Fruit fly (Drosophila melanogaster) whole organism, embryonic: ENCODE measurements around the gene Fas2.
A peak's percentile ranks its signal among the peaks of the same experiment; 100 is the strongest.

ENCODE experiments used
- Antp ChIP-seq: fragments of 200-800 bp; sonication (Bioruptor generic); optimal IDR thresholded peaks from 3 replicates; lab custom pipeline; 2016; ENCODE audit warnings: missing biosample characterization, missing genetic modification characterization
- BEAF-32 ChIP-seq: fragments of 200-800 bp; sonication (Bioruptor generic); optimal IDR thresholded peaks from 3 replicates; lab custom pipeline; 2017; ENCODE audit warnings: missing biosample characterization, missing genetic modification characterization, mild to moderate bottlenecking, moderate library complexity, missing genetic modification reagents
- CG10209 ChIP-seq: fragments of 200-800 bp; sonication (Bioruptor generic); optimal IDR thresholded peaks from 3 replicates; lab custom pipeline; 2017; ENCODE audit warnings: missing biosample characterization, mild to moderate bottlenecking, missing genetic modification characterization, missing genetic modification reagents
- CG10543 ChIP-seq: fragments of 200-800 bp; sonication (Bioruptor generic); optimal IDR thresholded peaks from 3 replicates; lab custom pipeline; 2017; ENCODE audit warnings: missing biosample characterization, mild to moderate bottlenecking, missing genetic modification characterization, moderate library complexity
- CG11504 ChIP-seq: fragments of 200-800 bp; sonication (Bioruptor generic); optimal IDR thresholded peaks from 3 replicates; lab custom pipeline; 2019; ENCODE audit warnings: missing biosample characterization, mild to moderate bottlenecking, missing genetic modification characterization, moderate library complexity
- CG11696 ChIP-seq: fragments of 200-800 bp; sonication (Bioruptor generic); IDR thresholded peaks from 2 replicates; pipeline ENCODE4 v1.3.6; 2022; ENCODE audit warnings: missing biosample characterization, missing genetic modification characterization
- CG12071 ChIP-seq: fragments of 200-800 bp; sonication (Bioruptor generic); optimal IDR thresholded peaks from 3 replicates; lab custom pipeline; 2018; ENCODE audit warnings: missing biosample characterization, mild to moderate bottlenecking, missing genetic modification characterization
- CG13123 ChIP-seq: fragments of 200-800 bp; sonication (Bioruptor generic); optimal IDR thresholded peaks from 2 replicates; lab custom pipeline; 2016; ENCODE audit warnings: missing biosample characterization, missing genetic modification characterization
- CG15479 ChIP-seq: fragments of 200-800 bp; sonication (Bioruptor generic); optimal IDR thresholded peaks from 3 replicates; lab custom pipeline; 2019; ENCODE audit warnings: missing biosample characterization, mild to moderate bottlenecking, missing genetic modification characterization, moderate library complexity
- CG1647 ChIP-seq: fragments of 200-800 bp; sonication (Bioruptor generic); optimal IDR thresholded peaks from 3 replicates; lab custom pipeline; 2016; ENCODE audit warnings: missing biosample characterization, missing genetic modification characterization
- CG16863 ChIP-seq: fragments of 200-800 bp; sonication (Bioruptor generic); optimal IDR thresholded peaks from 3 replicates; lab custom pipeline; 2016; ENCODE audit warnings: missing biosample characterization, missing genetic modification characterization
- CG17612 ChIP-seq: fragments of 200-800 bp; sonication (Bioruptor generic); IDR thresholded peaks from 2 replicates; pipeline ENCODE4 v1.3.6; 2022; ENCODE audit warnings: missing biosample characterization, missing genetic modification characterization
- CG1832 ChIP-seq: fragments of 200-800 bp; sonication (Bioruptor generic); optimal IDR thresholded peaks from 2 replicates; lab custom pipeline; 2017; ENCODE audit warnings: missing biosample characterization, mild to moderate bottlenecking, missing genetic modification characterization, inconsistent platforms
- CG2889 ChIP-seq: fragments of 200-800 bp; sonication (Bioruptor generic); IDR thresholded peaks from 3 replicates; pipeline ENCODE4 v1.3.6; 2022; ENCODE audit warnings: missing biosample characterization, missing genetic modification characterization
- CG3838 ChIP-seq: fragments of 200-800 bp; sonication (Bioruptor generic); optimal IDR thresholded peaks from 3 replicates; lab custom pipeline; 2016; ENCODE audit warnings: missing biosample characterization, missing genetic modification characterization
- CG4360 ChIP-seq: fragments of 200-800 bp; sonication (Bioruptor generic); IDR thresholded peaks from 2 replicates; pipeline ENCODE4 v1.3.6; 2022; ENCODE audit warnings: missing biosample characterization, missing genetic modification characterization
- CG7786 ChIP-seq: fragments of 200-800 bp; sonication (Bioruptor generic); optimal IDR thresholded peaks from 2 replicates; lab custom pipeline; 2016; ENCODE audit warnings: missing biosample characterization, missing genetic modification characterization
- CG9215 ChIP-seq: fragments of 200-800 bp; sonication (Bioruptor generic); IDR thresholded peaks from 2 replicates; pipeline ENCODE4 v1.3.6; 2022; ENCODE audit warnings: missing biosample characterization, missing genetic modification characterization
- Dip2 ChIP-seq: fragments of 200-800 bp; sonication (Bioruptor generic); IDR thresholded peaks from 2 replicates; pipeline ENCODE4 v1.3.6; 2022; ENCODE audit warnings: missing biosample characterization, missing genetic modification characterization
- Dll ChIP-seq: fragments of 200-800 bp; sonication (Bioruptor generic); IDR thresholded peaks from 4 replicates; pipeline ENCODE4 v1.3.6; 2022; ENCODE audit warnings: missing biosample characterization, missing genetic modification characterization; ENCODE audit not compliant: partially characterized antibody
- Doc3 ChIP-seq: fragments of 200-800 bp; sonication (Bioruptor generic); IDR thresholded peaks from 3 replicates; pipeline ENCODE4 v1.3.6; 2022; ENCODE audit warnings: missing biosample characterization, missing genetic modification characterization; ENCODE audit not compliant: partially characterized antibody
- ERR ChIP-seq: fragments of 200-800 bp; sonication (Bioruptor generic); optimal IDR thresholded peaks from 2 replicates; lab custom pipeline; 2016; ENCODE audit warnings: missing biosample characterization, missing genetic modification characterization
- HLH4C ChIP-seq: fragments of 200-800 bp; sonication (Bioruptor generic); IDR thresholded peaks from 3 replicates; pipeline ENCODE4 v1.3.6; 2022; ENCODE audit warnings: missing biosample characterization, missing genetic modification characterization; ENCODE audit not compliant: partially characterized antibody
- HmgZ ChIP-seq: fragments of 200-800 bp; sonication (Bioruptor generic); optimal IDR thresholded peaks from 2 replicates; lab custom pipeline; 2018; ENCODE audit warnings: missing biosample characterization, mild to moderate bottlenecking, missing genetic modification characterization
- Lhr ChIP-seq: fragments of 200-800 bp; sonication (Bioruptor generic); optimal IDR thresholded peaks from 3 replicates; lab custom pipeline; 2017; ENCODE audit warnings: mild to moderate bottlenecking, missing biosample characterization, missing genetic modification reagents, missing genetic modification characterization
- MESR4 ChIP-seq: fragments of 200-800 bp; sonication (Bioruptor generic); optimal IDR thresholded peaks from 2 replicates; lab custom pipeline; 2018; ENCODE audit warnings: missing biosample characterization, mild to moderate bottlenecking, missing genetic modification characterization, moderate library complexity
- Max ChIP-seq: fragments of 200-800 bp; sonication (Bioruptor generic); optimal IDR thresholded peaks from 2 replicates; lab custom pipeline; 2016; ENCODE audit warnings: missing biosample characterization, mild to moderate bottlenecking, missing genetic modification characterization
- Poxn ChIP-seq: fragments of 200-800 bp; sonication (Bioruptor generic); IDR thresholded peaks from 2 replicates; pipeline ENCODE4 v1.3.6; 2022; ENCODE audit warnings: missing biosample characterization, missing genetic modification characterization
- Sry-δ ChIP-seq: fragments of 200-800 bp; sonication (Bioruptor generic); optimal IDR thresholded peaks from 2 replicates; lab custom pipeline; 2016; ENCODE audit warnings: missing biosample characterization, missing genetic modification characterization
- Ssrp ChIP-seq: fragments of 200-800 bp; sonication (Bioruptor generic); optimal IDR thresholded peaks from 2 replicates; lab custom pipeline; 2018; ENCODE audit warnings: missing biosample characterization, mild to moderate bottlenecking, missing genetic modification characterization, moderate library complexity
- chif ChIP-seq, 2 experiments: fragments of 200-800 bp; sonication (Bioruptor generic); optimal IDR thresholded peaks; 3 replicates each; lab custom pipeline; 2016; ENCODE audit warnings: missing biosample characterization in 2 of 2, missing genetic modification characterization in 2 of 2
- dimm ChIP-seq: fragments of 200-800 bp; sonication (Bioruptor generic); IDR thresholded peaks from 2 replicates; pipeline ENCODE4 v1.3.6; 2022; ENCODE audit warnings: missing biosample characterization, missing genetic modification characterization
- dm ChIP-seq: fragments of 200-800 bp; sonication (Bioruptor generic); optimal IDR thresholded peaks from 3 replicates; lab custom pipeline; 2016; ENCODE audit warnings: missing biosample characterization, missing genetic modification characterization
- dysf ChIP-seq: fragments of 200-800 bp; sonication (Bioruptor generic); IDR thresholded peaks from 3 replicates; pipeline ENCODE4 v1.3.6; 2022; ENCODE audit warnings: missing biosample characterization, missing genetic modification characterization
- gcm2 ChIP-seq: fragments of 200-800 bp; sonication (Bioruptor generic); optimal IDR thresholded peaks from 2 replicates; lab custom pipeline; 2016; ENCODE audit warnings: missing biosample characterization, missing genetic modification characterization
- hkb ChIP-seq, 2 experiments: fragments of 200-800 bp in 1 of 2; fragments of >200 bp in 1 of 2; sonication (Bioruptor generic) in 1 of 2; IDR thresholded peaks in 1 of 2; optimal IDR thresholded peaks in 1 of 2; 2 replicates each; pipeline versions ENCODE4 v1.3.6 to Lab custom; 2017 to 2022; ENCODE audit warnings: missing biosample characterization in 1 of 2, missing genetic modification characterization in 1 of 2
- hth ChIP-seq: fragments of >200 bp; optimal IDR thresholded peaks from 2 replicates; lab custom pipeline; 2017; ENCODE audit warnings: inconsistent platforms
- insv ChIP-seq, 2 experiments: fragments of 200-800 bp; sonication (Bioruptor generic); optimal IDR thresholded peaks; 3 replicates each; lab custom pipeline; 2016 to 2018; ENCODE audit warnings: missing biosample characterization in 2 of 2, missing genetic modification characterization in 2 of 2
- jumu ChIP-seq: fragments of 200-800 bp; sonication (Bioruptor generic); optimal IDR thresholded peaks from 3 replicates; lab custom pipeline; 2016; ENCODE audit warnings: missing biosample characterization, missing genetic modification characterization
- kay ChIP-seq: fragments of 200-800 bp; sonication (Bioruptor generic); optimal IDR thresholded peaks from 2 replicates; lab custom pipeline; 2016; ENCODE audit warnings: missing biosample characterization, missing genetic modification characterization
- knrl ChIP-seq: fragments of 200-800 bp; sonication (Bioruptor generic); IDR thresholded peaks from 3 replicates; pipeline ENCODE4 v1.3.6; 2022; ENCODE audit warnings: missing biosample characterization, missing genetic modification characterization; ENCODE audit not compliant: partially characterized antibody
- mam ChIP-seq: fragments of 200-800 bp; sonication (Bioruptor generic); optimal IDR thresholded peaks from 3 replicates; lab custom pipeline; 2016; ENCODE audit warnings: missing biosample characterization, missing genetic modification characterization
- odd ChIP-seq: fragments of 200-800 bp; sonication (Bioruptor generic); optimal IDR thresholded peaks from 2 replicates; lab custom pipeline; 2017; ENCODE audit warnings: missing biosample characterization, mild to moderate bottlenecking, missing genetic modification characterization
- p53 ChIP-seq: fragments of 200-800 bp; sonication (Bioruptor generic); optimal IDR thresholded peaks from 2 replicates; lab custom pipeline; 2016; ENCODE audit warnings: missing biosample characterization, missing genetic modification characterization
- pb ChIP-seq: fragments of 200-800 bp; sonication (Bioruptor generic); optimal IDR thresholded peaks from 3 replicates; lab custom pipeline; 2016; ENCODE audit warnings: missing biosample characterization, missing genetic modification characterization
- phol ChIP-seq: fragments of 200-800 bp; sonication (Bioruptor generic); optimal IDR thresholded peaks from 3 replicates; lab custom pipeline; 2018; ENCODE audit warnings: missing biosample characterization, mild to moderate bottlenecking, missing genetic modification characterization, moderate library complexity
- pnt ChIP-seq: fragments of 200-800 bp; sonication (Bioruptor generic); optimal IDR thresholded peaks from 3 replicates; lab custom pipeline; 2016; ENCODE audit warnings: missing biosample characterization, missing genetic modification characterization
- ro ChIP-seq: fragments of 200-800 bp; sonication (Bioruptor generic); IDR thresholded peaks from 2 replicates; pipeline ENCODE4 v1.3.6; 2022; ENCODE audit warnings: missing biosample characterization, missing genetic modification characterization

Gene Fas2

dm6 chrX:4205346-4206178, at the start of gene Fas2 (continued):
- TF ChIP-seq Poxn (GFP tag; lab: Robert Waterston, UW) (no peak), dm (no peak), CG9215 (GFP tag; lab: Robert Waterston, UW) (no peak), CG10209 (GFP tag; lab: Kevin White, UChicago) (peak; percentile 47), Lhr (GFP tag; lab: Kevin White, UChicago) (peak; percentile 3), Dip2 (GFP tag; lab: Robert Waterston, UW) (no peak), phol (tag; lab: Kevin White, UChicago) (peak; percentile 21), Doc3 (GFP tag; lab: Robert Waterston, UW) (no peak), CG4360 (GFP tag; lab: Robert Waterston, UW) (0 out of 2 replicates have a peak, but pooled peaks have one; percentile 24), dysf (GFP tag; lab: Robert Waterston, UW) (peak; percentile 59), mam (peak; percentile 12), p53 (GFP tag; lab: Kevin White, UChicago) (no peak), chif (GFP tag; optimal IDR thresholded peaks at IDR 0.05; lab: Kevin White, UChicago) (no peak), jumu (no peak), CG3838 (GFP tag; lab: Kevin White, UChicago) (peak; percentile 16), odd (peak; percentile 58), BEAF-32 (GFP tag; lab: Kevin White, UChicago) (no peak), Antp (peak; percentile 37), dimm (GFP tag; lab: Robert Waterston, UW) (no peak), CG15479 (GFP tag; lab: Kevin White, UChicago) (no peak), CG7786 (GFP tag; lab: Kevin White, UChicago) (no peak), CG16863 (peak; percentile 22), CG11696 (GFP tag; lab: Robert Waterston, UW) (0 out of 2 replicates have a peak, but pooled peaks have one; percentile 7), knrl (GFP tag; lab: Robert Waterston, UW) (peak; percentile 39; the same call in 1 of the 3 replicates), CG2889 (GFP tag; lab: Robert Waterston, UW) (0 out of 3 replicates have a peak, but pooled peaks have one; percentile 56), Dll (0 out of 4 replicates have a peak, but pooled peaks have one; percentile 15), pnt (GFP tag; lab: Kevin White, UChicago) (no peak), hkb (optimal IDR thresholded peaks at IDR 0.05; lab: Kevin White, UChicago) (no peak), hkb (GFP tag; IDR thresholded peaks at IDR 0.05; lab: Robert Waterston, UW) (peak; percentile 43; the same call in 1 of the 2 replicates), kay (no peak), Sry-δ (GFP tag; lab: Kevin White, UChicago) (no peak), CG13123 (no peak), gcm2 (no peak), CG12071 (GFP tag; lab: Kevin White, UChicago) (peak; percentile 72), insv (GFP tag; optimal IDR thresholded peaks at IDR 0.05; lab: Kevin White, UChicago) (peak in 1 of 2 experiments; percentile 20), CG1832 (no peak), CG17612 (GFP tag; lab: Robert Waterston, UW) (no peak), ERR (GFP tag; lab: Kevin White, UChicago) (peak; percentile 62), hth (no peak), CG1647 (GFP tag; lab: Kevin White, UChicago) (peak; percentile 32), CG10543 (GFP tag; lab: Kevin White, UChicago) (peak; percentile 73), Ssrp (no peak), ro (no peak), pb (GFP tag; lab: Kevin White, UChicago) (no peak), MESR4 (GFP tag; lab: Kevin White, UChicago) (peak; percentile 13), Max (GFP tag; lab: Kevin White, UChicago) (peak; percentile 12), CG11504 (tag; lab: Kevin White, UChicago) (peak; percentile 100), HLH4C (GFP tag; lab: Robert Waterston, UW) (peak; percentile 43; the same call in 1 of the 3 replicates), HmgZ (tag; lab: Kevin White, UChicago) (peak; percentile 45)
